Worm (Caenorhabditis elegans): ENCODE data around the gene tsp-3.

tsp-3 gene

ce11 chrIII:13212366-13212765 lies at the start of gene tsp-3:
TSS of gene tsp-3 (plus strand) at chrIII:13212666.
- no peak for TF ChIP-seq unc-62 (GFP tag; optimal IDR thresholded peaks at IDR 0.05)

DNA sequence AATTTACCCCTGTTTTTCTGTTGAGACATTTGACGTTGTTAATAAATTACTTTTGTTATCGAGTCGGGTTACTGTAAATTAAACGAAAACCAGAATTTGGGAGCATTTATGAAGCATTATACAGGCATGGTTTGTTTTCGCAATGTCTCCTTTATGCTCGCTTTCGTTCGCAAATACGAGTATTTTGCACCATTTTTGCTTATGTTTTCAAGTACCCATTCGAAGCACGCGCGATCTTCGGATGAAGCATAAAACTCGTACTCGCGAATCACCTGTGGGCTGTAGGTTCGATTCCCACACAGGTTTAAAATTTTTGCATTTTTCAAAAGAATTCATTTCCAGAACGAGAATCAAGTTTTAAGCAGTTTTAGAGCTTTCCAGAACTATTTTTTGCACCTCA lies 47.6 kb upstream of the tsp-3 start:
- no peak for TF ChIP-seq unc-62 (GFP tag; optimal IDR thresholded peaks at IDR 0.05)

ce11 chrIII:13169464-13169966 lies 43.0 kb upstream of the tsp-3 start, which contains the start of the genes snpc-1.2 and Y39E4B.5:
TSS of gene snpc-1.2 (minus strand) at chrIII:13169541.
TSS of gene Y39E4B.5 (plus strand) at chrIII:13169916.
- no peak for TF ChIP-seq unc-62 (GFP tag; optimal IDR thresholded peaks at IDR 0.05)

DNA sequence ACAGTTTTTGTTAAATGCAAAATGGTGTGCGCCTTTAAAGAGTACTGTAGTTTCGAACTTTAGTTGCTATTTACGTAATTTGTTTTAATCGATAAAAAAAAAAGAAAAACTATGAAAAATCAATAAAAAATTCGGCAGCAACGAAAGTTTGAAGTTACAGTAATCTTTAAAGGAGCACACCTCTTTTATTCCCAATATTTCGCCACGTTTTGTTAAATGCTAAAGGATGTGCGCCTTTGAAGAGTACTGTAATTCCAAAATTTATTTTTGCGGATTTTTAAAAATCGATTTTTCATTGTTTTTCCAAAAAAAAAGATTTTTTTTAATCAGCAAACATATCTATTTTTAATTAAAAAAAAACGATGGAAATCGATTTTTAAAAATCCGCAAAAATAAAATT lies 38.8 kb upstream of the tsp-3 start:
- TF ChIP-seq unc-62 (GFP tag; optimal IDR thresholded peaks at IDR 0.05) = no peak

DNA sequence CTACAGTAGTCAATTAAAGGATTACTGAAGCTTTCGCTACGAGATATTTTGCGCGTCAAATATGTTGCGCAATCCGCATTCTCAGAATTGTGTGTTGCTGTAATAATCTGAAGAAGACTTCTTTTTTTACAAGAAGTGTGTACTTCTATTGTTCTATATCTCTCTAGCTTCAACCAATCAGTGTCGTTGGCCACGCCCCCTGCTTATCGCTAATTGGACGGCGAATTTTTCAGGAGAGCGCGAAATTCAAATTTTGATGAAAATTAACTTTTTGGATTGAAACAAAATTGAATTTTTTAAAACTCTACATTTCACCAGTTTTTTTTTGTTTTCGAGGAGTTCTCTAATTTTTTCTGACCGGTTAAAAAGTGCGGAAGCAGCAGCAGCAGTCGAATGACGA lies 35.6 kb upstream of the tsp-3 start:
- no peak for TF ChIP-seq unc-62 (GFP tag; optimal IDR thresholded peaks at IDR 0.05)

DNA sequence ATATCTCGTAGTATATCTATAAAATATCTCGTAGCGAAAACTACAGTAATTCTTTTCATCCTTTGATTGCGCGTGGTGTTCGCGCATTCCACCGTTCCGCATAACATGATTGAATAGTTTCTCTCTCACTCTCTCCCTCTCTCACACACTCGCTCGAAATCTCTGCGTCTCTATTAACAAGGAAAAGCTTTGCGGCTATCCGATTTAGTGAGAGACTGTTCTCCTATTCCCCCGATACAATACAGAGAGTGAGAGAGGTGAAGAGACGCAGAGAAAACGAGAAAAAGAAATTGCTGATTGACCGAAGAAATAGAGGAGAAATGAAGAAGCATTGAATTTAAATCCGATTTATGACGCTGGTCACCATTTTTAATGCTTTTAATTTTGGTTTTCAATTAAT lies 30.5 kb upstream of the tsp-3 start:
- no peak for TF ChIP-seq unc-62 (GFP tag; optimal IDR thresholded peaks at IDR 0.05)

ce11 chrIII:13187090-13187489 lies 25.4 kb upstream of the tsp-3 start, which contains the start of gene gly-5:
TSS of gene gly-5 (plus strand) at chrIII:13187390.
- no peak for TF ChIP-seq unc-62 (GFP tag; optimal IDR thresholded peaks at IDR 0.05)

- TF ChIP-seq unc-62 (GFP tag; optimal IDR thresholded peaks at IDR 0.05) = no peak
These were observed 24.7 kb upstream of the tsp-3 start for ce11 chrIII:13187773-13188172.

- TF ChIP-seq unc-62 (GFP tag; optimal IDR thresholded peaks at IDR 0.05) = no peak
These were observed 11.4 kb upstream of the tsp-3 start for ce11 chrIII:13201079-13201478.

DNA sequence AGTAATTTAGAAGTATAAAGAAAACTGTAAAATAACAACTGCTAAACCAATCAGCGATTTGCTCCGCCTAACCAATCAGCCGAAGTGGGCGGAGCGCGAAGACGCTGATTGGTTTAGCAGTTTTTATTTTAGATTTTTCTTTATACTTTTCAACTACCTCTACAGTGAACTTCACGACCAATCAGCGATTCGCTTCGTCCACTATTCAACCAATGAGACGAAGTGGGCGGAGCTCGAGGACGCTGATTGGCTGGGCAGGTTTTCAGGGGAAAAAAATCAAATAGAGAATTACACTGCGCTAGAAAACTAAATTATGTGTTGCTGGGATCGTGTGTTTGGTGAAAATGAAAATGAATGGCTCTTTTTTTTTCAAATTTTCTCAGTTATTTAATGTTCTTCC lies 10.6 kb upstream of the tsp-3 start:
- no peak for TF ChIP-seq unc-62 (GFP tag; optimal IDR thresholded peaks at IDR 0.05)

DNA sequence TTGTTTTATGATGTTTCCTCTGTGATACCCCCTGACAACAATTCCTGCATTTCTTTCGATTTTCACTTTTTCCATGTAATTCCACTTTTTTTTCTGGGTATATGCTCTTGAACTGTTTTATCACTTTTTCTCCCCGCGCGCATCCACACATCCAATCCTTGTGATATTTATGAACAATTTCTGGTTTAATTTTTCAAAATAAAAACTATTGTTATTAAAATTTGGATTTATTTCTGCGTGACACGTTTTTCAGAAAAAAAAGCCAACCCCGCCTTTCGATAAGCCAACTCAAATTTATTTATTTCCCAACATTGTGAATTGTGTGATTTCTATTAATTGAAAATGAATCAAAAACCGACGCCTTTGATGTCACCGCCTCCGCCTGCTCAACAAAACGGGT lies 7.8 kb upstream of the tsp-3 start, which contains the start of gene Y39E4B.11:
TSS of gene Y39E4B.11 (plus strand) at position 301 of the 400 bp plus-strand sequence.
- no peak for TF ChIP-seq unc-62 (GFP tag; optimal IDR thresholded peaks at IDR 0.05)

DNA sequence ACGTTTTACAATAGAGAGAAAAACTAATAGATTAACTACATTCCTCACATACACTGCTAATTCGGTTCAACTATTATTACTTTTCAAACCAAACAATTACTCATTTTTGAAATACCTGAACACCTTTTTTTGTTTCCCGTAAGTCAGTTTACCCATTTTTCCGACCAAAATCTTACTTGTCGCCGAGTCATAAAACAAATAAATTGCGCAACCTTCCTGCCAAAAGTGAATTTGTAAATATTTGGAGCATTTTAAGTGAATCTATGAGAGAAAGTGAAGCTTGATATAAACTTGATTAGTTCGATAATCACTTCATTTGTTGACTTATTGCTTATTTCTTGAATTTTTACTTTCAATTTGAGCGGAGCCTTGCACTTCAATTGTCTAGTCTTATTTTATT lies 3.5 kb upstream of the tsp-3 start:
- no peak for TF ChIP-seq unc-62 (GFP tag; optimal IDR thresholded peaks at IDR 0.05)

- TF ChIP-seq unc-62 (GFP tag; optimal IDR thresholded peaks at IDR 0.05) = no peak
These were observed 645 bp downstream of the tsp-3 start for ce11 chrIII:13213111-13213510.

DNA sequence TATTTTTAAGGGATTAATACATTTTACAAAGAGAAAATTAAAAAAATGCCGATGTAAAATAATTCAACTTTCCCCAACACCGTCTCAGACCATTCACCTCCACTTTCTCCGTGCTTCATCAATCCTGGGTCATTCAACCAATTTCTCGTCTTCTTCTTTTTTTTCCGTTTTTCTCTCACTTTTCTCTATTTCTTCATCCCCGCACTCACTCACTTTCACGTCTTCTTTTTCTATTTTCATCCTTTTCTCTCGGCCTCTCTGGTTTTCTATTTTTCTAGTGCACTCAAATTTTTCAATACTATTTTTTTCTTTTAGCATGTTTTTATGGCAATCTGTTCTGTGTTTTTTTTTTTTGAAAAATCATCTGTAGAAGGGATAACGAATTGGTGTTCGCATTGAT lies 3.2 kb downstream of the tsp-3 start:
- no peak for TF ChIP-seq unc-62 (GFP tag; optimal IDR thresholded peaks at IDR 0.05)

- TF ChIP-seq unc-62 (GFP tag; optimal IDR thresholded peaks at IDR 0.05) = no peak
These were observed 4.1 kb downstream of the tsp-3 start for ce11 chrIII:13216488-13217016.

DNA sequence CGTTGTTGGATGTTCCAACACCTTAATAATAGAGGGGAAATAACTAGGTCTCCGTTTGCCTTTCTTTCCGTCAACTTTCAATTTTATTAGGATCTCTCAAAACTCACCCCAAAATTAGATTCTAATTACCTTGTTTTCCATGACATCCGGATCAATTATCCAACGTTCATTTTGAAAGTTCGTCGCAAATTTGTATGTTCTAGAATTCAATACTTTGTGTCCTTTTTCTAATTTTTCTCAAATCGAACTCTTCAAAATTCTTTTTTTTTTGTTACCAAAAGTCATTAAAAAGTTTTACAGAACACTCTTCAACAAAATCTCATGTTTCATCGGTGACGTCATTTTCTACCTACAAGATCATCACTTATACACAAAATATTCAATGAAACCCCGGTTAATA lies 10.3 kb downstream of the tsp-3 start, which contains the start of gene Y43F4A.1:
TSS of gene Y43F4A.1 (plus strand) at position 301 of the 400 bp plus-strand sequence.
- no peak for TF ChIP-seq unc-62 (GFP tag; optimal IDR thresholded peaks at IDR 0.05)

- TF ChIP-seq unc-62 (GFP tag; optimal IDR thresholded peaks at IDR 0.05) = no peak
These were observed 11.9 kb downstream of the tsp-3 start for ce11 chrIII:13224395-13224794.

DNA sequence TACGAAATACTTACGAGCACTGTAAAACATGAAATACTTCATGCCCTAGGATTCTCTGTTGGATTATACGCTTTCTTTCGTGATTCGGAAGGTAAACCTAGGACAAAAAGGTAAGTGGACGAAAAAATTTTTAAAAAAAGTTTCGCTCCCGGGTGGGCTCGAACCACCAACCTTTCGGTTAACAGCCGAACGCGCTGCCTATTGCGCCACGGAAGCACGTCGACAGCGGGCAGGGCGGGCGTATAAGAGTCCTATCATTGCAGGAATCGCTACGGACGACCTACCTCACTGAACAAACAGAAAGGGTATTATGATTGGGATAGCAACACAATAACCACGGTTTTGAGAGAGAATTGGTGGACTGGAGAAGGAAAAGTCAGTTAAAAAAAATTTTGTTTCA lies 12.6 kb downstream of the tsp-3 start:
- TF ChIP-seq unc-62 (GFP tag; optimal IDR thresholded peaks at IDR 0.05) = no peak

Data from whole organism, dauer.